Worm (Caenorhabditis elegans) whole organism, L2 larva: Measurements from ENCODE around the gene ZC116.1.

ENCODE experiments used
- ZK546.5 ChIP-seq: sonication (generic microtip); optimal IDR thresholded peaks from 2 replicates; lab custom pipeline; 2017; ENCODE audit warnings: missing biosample characterization, missing genetic modification characterization
- blmp-1 ChIP-seq: sonication (generic microtip); optimal IDR thresholded peaks from 2 replicates; lab custom pipeline; 2017; ENCODE audit warnings: missing genetic modification characterization, mild to moderate bottlenecking, missing compliant biosample characterization, antibody characterized with exemption, moderate library complexity; ENCODE audit not compliant: insufficient read depth
- ceh-16 ChIP-seq: fragments of 150-350 bp; optimal IDR thresholded peaks from 2 replicates; lab custom pipeline; 2014; ENCODE audit warnings: missing biosample characterization, missing genetic modification characterization
- dmd-4 ChIP-seq: sonication (generic microtip); optimal IDR thresholded peaks from 2 replicates; lab custom pipeline; 2017; ENCODE audit warnings: missing biosample characterization, missing genetic modification characterization
- egl-27 ChIP-seq: sonication (generic microtip); optimal IDR thresholded peaks from 3 replicates; lab custom pipeline; 2017; ENCODE audit warnings: missing biosample characterization, missing genetic modification reagents, missing genetic modification characterization
- fos-1 ChIP-seq: fragments of 150-350 bp; optimal IDR thresholded peaks from 2 replicates; lab custom pipeline; 2014; ENCODE audit warnings: missing biosample characterization, missing genetic modification characterization
- lin-13 ChIP-seq: fragments of 150-350 bp; optimal IDR thresholded peaks from 2 replicates; lab custom pipeline; 2014; ENCODE audit warnings: missing biosample characterization, missing genetic modification reagents, missing genetic modification characterization
- nhr-10 ChIP-seq: sonication (generic microtip); optimal IDR thresholded peaks from 2 replicates; lab custom pipeline; 2017; ENCODE audit warnings: missing biosample characterization, missing genetic modification characterization
- snpc-4 ChIP-seq: fragments of 150-350 bp; optimal IDR thresholded peaks from 2 replicates; lab custom pipeline; 2014; ENCODE audit warnings: missing biosample characterization, missing genetic modification characterization
- unc-39 ChIP-seq: fragments of 150-350 bp; optimal IDR thresholded peaks from 2 replicates; lab custom pipeline; 2014; ENCODE audit warnings: missing biosample characterization, missing genetic modification characterization
- unc-55 ChIP-seq: fragments of 150-350 bp; sonication (generic microtip); optimal IDR thresholded peaks from 3 replicates; lab custom pipeline; 2014; ENCODE audit warnings: missing biosample characterization, missing genetic modification reagents, missing genetic modification characterization
- unc-62 ChIP-seq: fragments of 150-350 bp; optimal IDR thresholded peaks from 2 replicates; lab custom pipeline; 2014; ENCODE audit warnings: missing biosample characterization, missing genetic modification reagents, missing genetic modification characterization
- ztf-11 ChIP-seq: sonication (generic microtip); optimal IDR thresholded peaks from 2 replicates; lab custom pipeline; 2017; ENCODE audit warnings: missing biosample characterization, missing genetic modification characterization

- TF ChIP-seq unc-39 (tag; lab: Kevin White, UChicago), result no peak
- TF ChIP-seq unc-55, result no peak
- TF ChIP-seq unc-62, result no peak
- TF ChIP-seq fos-1 (tag; lab: Kevin White, UChicago), result no peak
- TF ChIP-seq dmd-4 (tag; lab: Kevin White, UChicago), result no peak
- TF ChIP-seq egl-27 (tag; lab: Kevin White, UChicago), result no peak
- TF ChIP-seq ceh-16 (tag; lab: Kevin White, UChicago), result no peak
- TF ChIP-seq ZK546.5, result no peak
- TF ChIP-seq snpc-4 (tag; lab: Kevin White, UChicago), result no peak
- TF ChIP-seq ztf-11, result no peak
- TF ChIP-seq nhr-10 (tag; lab: Kevin White, UChicago), result no peak
- no peak for TF ChIP-seq blmp-1 (tag; lab: Kevin White, UChicago)
- no peak for TF ChIP-seq lin-13 (GFP tag; lab: Kevin White, UChicago)
Measured at ce11 chrV:12590601-12591000, 19.0 kb upstream of the ZC116.1 start, which contains the start of gene ttr-43.
